Fruit fly (Drosophila melanogaster) whole organism, pupa: ENCODE data around the gene Cyfip.

ENCODE experiments used
- CG10348 ChIP-seq: fragments of 200-800 bp; sonication (Bioruptor generic); IDR thresholded peaks from 2 replicates; pipeline ENCODE4 v1.3.6; 2022; ENCODE audit warnings: missing biosample characterization, missing genetic modification characterization
- CG8301 ChIP-seq: fragments of 200-800 bp; sonication (Bioruptor generic); optimal IDR thresholded peaks from 2 replicates; lab custom pipeline; 2018; ENCODE audit warnings: missing biosample characterization, mild to moderate bottlenecking, missing genetic modification characterization
- D1 ChIP-seq: fragments of 200-800 bp; sonication (Bioruptor generic); optimal IDR thresholded peaks from 2 replicates; lab custom pipeline; 2018; ENCODE audit warnings: missing biosample characterization, mild to moderate bottlenecking, missing genetic modification characterization, moderate library complexity
- EcR ChIP-seq: fragments of 200-800 bp; sonication (Bioruptor generic); optimal IDR thresholded peaks from 3 replicates; lab custom pipeline; 2019; ENCODE audit warnings: missing biosample characterization, missing genetic modification characterization, mild to moderate bottlenecking, moderate library complexity, missing genetic modification reagents
- Ets98B ChIP-seq: fragments of 200-800 bp; sonication (Bioruptor generic); IDR thresholded peaks from 2 replicates; pipeline ENCODE4 v1.3.6; 2022; ENCODE audit warnings: missing biosample characterization, missing genetic modification characterization
- Pif1B ChIP-seq: fragments of 200-800 bp; sonication (Bioruptor generic); optimal IDR thresholded peaks from 3 replicates; lab custom pipeline; 2016; ENCODE audit warnings: missing biosample characterization, missing genetic modification characterization
- gl ChIP-seq: fragments of 200-800 bp; sonication (Bioruptor generic); optimal IDR thresholded peaks from 2 replicates; lab custom pipeline; 2018; ENCODE audit warnings: missing biosample characterization, mild to moderate bottlenecking, missing genetic modification characterization

- no peak for TF ChIP-seq CG10348 (GFP tag; lab: Robert Waterston, UW)
- no peak for TF ChIP-seq Ets98B
- TF ChIP-seq CG8301 (tag; lab: Kevin White, UChicago): no peak
- no peak for TF ChIP-seq Pif1B (GFP tag; lab: Kevin White, UChicago)
- no peak for TF ChIP-seq D1 (tag; lab: Kevin White, UChicago)
- TF ChIP-seq EcR: no peak
- no peak for TF ChIP-seq gl (tag; lab: Kevin White, UChicago)
These were observed 39.2 kb upstream of the Cyfip start for dm6 chr3R:15293878-15294350.
